Worm (Caenorhabditis elegans): ENCODE data around the gene T25D3.3.

Gene T25D3.3

ce11 chrII:162182-162581 is 9.8 kb downstream of the T25D3.3 start, which contains the start of gene etr-1:
etr-1 (plus strand) TSS chrII:162374.
- TF ChIP-seq ama-1 (optimal IDR thresholded peaks at IDR 0.05) (no peak), pqm-1 (tag; optimal IDR thresholded peaks at IDR 0.05) (peak; percentile 19), nhr-47 (tag; optimal IDR thresholded peaks at IDR 0.05) (no peak), mab-9 (GFP tag; IDR thresholded peaks at IDR 0.05) (no peak), F16B12.6 (tag; optimal IDR thresholded peaks at IDR 0.05) (no peak), zip-4 (GFP tag; optimal IDR thresholded peaks at IDR 0.05) (no peak), nhr-84 (tag; optimal IDR thresholded peaks at IDR 0.05) (no peak), tbx-2 (tag; optimal IDR thresholded peaks at IDR 0.05) (no peak), lin-15B (tag; optimal IDR thresholded peaks at IDR 0.05) (no peak), skn-1 (tag; optimal IDR thresholded peaks at IDR 0.05) (no peak), jun-1 (tag; optimal IDR thresholded peaks at IDR 0.05) (peak; percentile 55), snu-23 (GFP tag; optimal IDR thresholded peaks at IDR 0.05) (peak; percentile 5), blmp-1 (tag; optimal IDR thresholded peaks at IDR 0.05) (peak; percentile 73), nhr-85 (tag) (no peak), snpc-4 (tag; optimal IDR thresholded peaks at IDR 0.05) (no peak), ceh-82 (tag; optimal IDR thresholded peaks at IDR 0.05) (no peak), ceh-63 (GFP tag; optimal IDR thresholded peaks at IDR 0.05) (no peak), nhr-12 (tag; optimal IDR thresholded peaks at IDR 0.05) (no peak), lin-14 (GFP tag; optimal IDR thresholded peaks at IDR 0.05) (peak; percentile 76), elt-3 (tag; optimal IDR thresholded peaks at IDR 0.05) (peak; percentile 21 to 96 (median 79)), dpl-1 (GFP tag; optimal IDR thresholded peaks at IDR 0.05) (no peak), nhr-20 (tag; optimal IDR thresholded peaks at IDR 0.05) (peak; percentile 23), mdl-1 (tag; optimal IDR thresholded peaks at IDR 0.05) (peak in 1 of 2 experiments; percentile 44), egl-27 (tag; optimal IDR thresholded peaks at IDR 0.05) (no peak), lsy-2 (tag; optimal IDR thresholded peaks at IDR 0.05) (peak in 1 of 2 experiments; percentile 27), fkh-4 (tag; optimal IDR thresholded peaks at IDR 0.05; ENCODE audit: borderline replicate concordance) (no peak), grh-1 (GFP tag; IDR thresholded peaks at IDR 0.05) (no peak), ets-5 (GFP tag; IDR thresholded peaks at IDR 0.05) (no peak), unc-62 (GFP tag; optimal IDR thresholded peaks at IDR 0.05) (no peak), nhr-71 (tag; optimal IDR thresholded peaks at IDR 0.05) (peak; percentile 36), pax-3 (tag; optimal IDR thresholded peaks at IDR 0.05) (no peak), unc-130 (tag; optimal IDR thresholded peaks at IDR 0.05) (peak; percentile 25), alr-1 (tag; optimal IDR thresholded peaks at IDR 0.05; ENCODE audit: borderline replicate concordance) (no peak), efl-3 (GFP tag; optimal IDR thresholded peaks at IDR 0.05) (no peak), hpl-2 (GFP tag; optimal IDR thresholded peaks at IDR 0.05) (no peak), nhr-77 (tag; optimal IDR thresholded peaks at IDR 0.05) (no peak), dsc-1 (tag; optimal IDR thresholded peaks at IDR 0.05) (no peak), Y116A8C.19 (tag; optimal IDR thresholded peaks at IDR 0.05; ENCODE audit: borderline replicate concordance) (no peak), elt-2 (tag; optimal IDR thresholded peaks at IDR 0.05) (peak; percentile 94), pag-3 (tag; optimal IDR thresholded peaks at IDR 0.05; ENCODE audit: borderline replicate concordance, insufficient read depth) (no peak), tlp-1 (tag; optimal IDR thresholded peaks at IDR 0.05) (peak; percentile 26), ceh-88 (GFP tag; IDR thresholded peaks at IDR 0.05) (no peak), lin-35 (GFP tag; optimal IDR thresholded peaks at IDR 0.05) (peak in 1 of 2 experiments; percentile 53), nhr-28 (tag; optimal IDR thresholded peaks at IDR 0.05) (no peak), isw-1 (GFP tag; IDR thresholded peaks at IDR 0.05) (no peak), sup-37 (GFP tag; optimal IDR thresholded peaks at IDR 0.05) (no peak), mep-1 (tag; optimal IDR thresholded peaks at IDR 0.05) (no peak), nhr-90 (tag; optimal IDR thresholded peaks at IDR 0.05; ENCODE audit: poor library complexity) (peak; percentile 16), aly-2 (tag; optimal IDR thresholded peaks at IDR 0.05) (no peak)

All from whole organism, L1 larva.